Worm (Caenorhabditis elegans) whole organism, midembryonic: Measurements from ENCODE around the gene clec-130.

Experiments
- T22C8.4 ChIP-seq: fragments of 200-800 bp; sonication (Bioruptor generic); IDR thresholded peaks from 2 replicates; pipeline ENCODE4 v1.3.6; 2022; ENCODE audit warnings: missing genetic modification characterization, missing compliant biosample characterization
- flt-1 ChIP-seq: fragments of 200-800 bp; sonication (Bioruptor generic); IDR thresholded peaks from 2 replicates; pipeline ENCODE4 v1.3.6; 2022; ENCODE audit warnings: missing genetic modification characterization, missing compliant biosample characterization
- klf-2 ChIP-seq: fragments of 200-800 bp; sonication (Bioruptor generic); conservative IDR thresholded peaks from 2 replicates; pipeline ENCODE4 v1.3.6; 2022; ENCODE audit warnings: missing genetic modification reagents, missing genetic modification characterization, missing compliant biosample characterization
- med-1 ChIP-seq: sonication (generic microtip); optimal IDR thresholded peaks from 2 replicates; lab custom pipeline; 2017; ENCODE audit warnings: missing genetic modification characterization, mild to moderate bottlenecking, missing compliant biosample characterization, antibody characterized with exemption, missing genetic modification reagents; ENCODE audit not compliant: insufficient read depth
- ztf-29 ChIP-seq: fragments of 200-800 bp; sonication (Bioruptor generic); IDR thresholded peaks from 2 replicates; pipeline ENCODE4 v1.3.6; 2022; ENCODE audit warnings: missing genetic modification reagents, missing genetic modification characterization, missing compliant biosample characterization

- TF ChIP-seq klf-2 (GFP tag; lab: Robert Waterston, UW) (no peak), T22C8.4 (GFP tag; lab: Robert Waterston, UW) (no peak), med-1 (GFP tag; lab: Kevin White, UChicago) (no peak), flt-1 (no peak), ztf-29 (GFP tag; lab: Robert Waterston, UW) (no peak)
Measured at ce11 chrII:3569118-3569517, 4.2 kb upstream of the clec-130 start, which contains the start of gene clec-127.
